Fruit fly (Drosophila melanogaster) whole organism, embryonic: Measurements from ENCODE around the gene Hrd3.

ENCODE experiments used
- Aef1 ChIP-seq: fragments of 200-800 bp; sonication (Bioruptor generic); IDR thresholded peaks from 3 replicates; pipeline ENCODE4 v1.3.6; 2022; ENCODE audit warnings: missing biosample characterization, missing genetic modification characterization
- CG10209 ChIP-seq: fragments of 200-800 bp; sonication (Bioruptor generic); optimal IDR thresholded peaks from 3 replicates; lab custom pipeline; 2017; ENCODE audit warnings: missing biosample characterization, mild to moderate bottlenecking, missing genetic modification characterization, missing genetic modification reagents
- CG10959 ChIP-seq: fragments of 200-800 bp; sonication (Bioruptor generic); IDR thresholded peaks from 2 replicates; pipeline ENCODE4 v1.3.6; 2022; ENCODE audit warnings: missing biosample characterization, missing genetic modification characterization
- CG11398 ChIP-seq: fragments of 200-800 bp; sonication (Bioruptor generic); optimal IDR thresholded peaks from 2 replicates; lab custom pipeline; 2016; ENCODE audit warnings: missing biosample characterization, missing genetic modification characterization
- CG11504 ChIP-seq: fragments of 200-800 bp; sonication (Bioruptor generic); optimal IDR thresholded peaks from 3 replicates; lab custom pipeline; 2019; ENCODE audit warnings: missing biosample characterization, mild to moderate bottlenecking, missing genetic modification characterization, moderate library complexity
- CG1233 ChIP-seq: fragments of 200-800 bp; sonication (Bioruptor generic); optimal IDR thresholded peaks from 4 replicates; lab custom pipeline; 2018; ENCODE audit warnings: missing biosample characterization, mild to moderate bottlenecking, missing genetic modification characterization
- CG14710 ChIP-seq: fragments of 200-800 bp; sonication (Bioruptor generic); optimal IDR thresholded peaks from 3 replicates; lab custom pipeline; 2019; ENCODE audit warnings: missing biosample characterization, mild to moderate bottlenecking, missing genetic modification characterization, moderate library complexity
- CG14965 ChIP-seq: fragments of 200-800 bp; sonication (Bioruptor generic); optimal IDR thresholded peaks from 2 replicates; lab custom pipeline; 2016; ENCODE audit warnings: missing biosample characterization, missing genetic modification characterization, borderline replicate concordance
- CG1647 ChIP-seq: fragments of 200-800 bp; sonication (Bioruptor generic); optimal IDR thresholded peaks from 3 replicates; lab custom pipeline; 2016; ENCODE audit warnings: missing biosample characterization, missing genetic modification characterization
- CG17186 ChIP-seq: fragments of 200-800 bp; sonication (Bioruptor generic); optimal IDR thresholded peaks from 3 replicates; lab custom pipeline; 2017; ENCODE audit warnings: missing biosample characterization, missing genetic modification reagents, missing genetic modification characterization
- CG17829 ChIP-seq: fragments of 200-800 bp; optimal IDR thresholded peaks from 2 replicates; lab custom pipeline; 2019; ENCODE audit warnings: missing biosample characterization, mild to moderate bottlenecking, missing genetic modification characterization, moderate library complexity
- CG1792 ChIP-seq: fragments of 200-800 bp; sonication (Bioruptor generic); optimal IDR thresholded peaks from 2 replicates; lab custom pipeline; 2016; ENCODE audit warnings: missing biosample characterization, missing genetic modification characterization
- CG2678 ChIP-seq: fragments of 200-800 bp; sonication (Bioruptor generic); optimal IDR thresholded peaks from 3 replicates; lab custom pipeline; 2019; ENCODE audit warnings: missing biosample characterization, mild to moderate bottlenecking, missing genetic modification characterization, moderate library complexity
- CG3838 ChIP-seq: fragments of 200-800 bp; sonication (Bioruptor generic); optimal IDR thresholded peaks from 3 replicates; lab custom pipeline; 2016; ENCODE audit warnings: missing biosample characterization, missing genetic modification characterization
- CG4282 ChIP-seq: fragments of 200-800 bp; sonication (Bioruptor generic); optimal IDR thresholded peaks from 2 replicates; lab custom pipeline; 2016; ENCODE audit warnings: missing biosample characterization, missing genetic modification characterization
- CG4424 ChIP-seq: fragments of 200-800 bp; sonication (Bioruptor generic); optimal IDR thresholded peaks from 3 replicates; lab custom pipeline; 2016; ENCODE audit warnings: missing biosample characterization, missing genetic modification characterization
- CG4707 ChIP-seq: fragments of 200-800 bp; sonication (Bioruptor generic); optimal IDR thresholded peaks from 2 replicates; lab custom pipeline; 2018; ENCODE audit warnings: missing biosample characterization, mild to moderate bottlenecking, missing genetic modification characterization, moderate library complexity
- CG6765 ChIP-seq: fragments of 200-800 bp; sonication (Bioruptor generic); optimal IDR thresholded peaks from 3 replicates; lab custom pipeline; 2017; ENCODE audit warnings: missing biosample characterization, mild to moderate bottlenecking, missing genetic modification characterization
- CG6813 ChIP-seq: fragments of 200-800 bp; sonication (Bioruptor generic); optimal IDR thresholded peaks from 2 replicates; lab custom pipeline; 2017; ENCODE audit warnings: missing biosample characterization, missing genetic modification characterization, mild to moderate bottlenecking, moderate library complexity, missing genetic modification reagents
- Dad ChIP-seq: fragments of 200-800 bp; sonication (Bioruptor generic); optimal IDR thresholded peaks from 3 replicates; lab custom pipeline; 2016; ENCODE audit warnings: missing biosample characterization, missing genetic modification characterization
- Fer1 ChIP-seq: fragments of 200-800 bp; sonication (Bioruptor generic); optimal IDR thresholded peaks from 2 replicates; lab custom pipeline; 2017; ENCODE audit warnings: missing biosample characterization, mild to moderate bottlenecking, missing genetic modification characterization
- H15 ChIP-seq: fragments of 200-800 bp; sonication (Bioruptor generic); IDR thresholded peaks from 3 replicates; pipeline ENCODE4 v1.3.6; 2022; ENCODE audit warnings: missing biosample characterization, missing genetic modification characterization
- Mes4 ChIP-seq: fragments of 200-800 bp; sonication (Bioruptor generic); optimal IDR thresholded peaks from 2 replicates; lab custom pipeline; 2016; ENCODE audit warnings: missing biosample characterization, missing genetic modification characterization
- Oli ChIP-seq: fragments of 200-800 bp; sonication (Bioruptor generic); optimal IDR thresholded peaks from 2 replicates; lab custom pipeline; 2018; ENCODE audit warnings: missing biosample characterization, mild to moderate bottlenecking, missing genetic modification characterization, moderate library complexity
- ato ChIP-seq: fragments of 200-800 bp; sonication (Bioruptor generic); IDR thresholded peaks from 2 replicates; pipeline ENCODE4 v1.3.6; 2022; ENCODE audit warnings: missing biosample characterization, missing genetic modification characterization; ENCODE audit not compliant: partially characterized antibody
- cad ChIP-seq: fragments of >200 bp; optimal IDR thresholded peaks from 2 replicates; lab custom pipeline; 2017; ENCODE audit warnings: missing biosample characterization, missing genetic modification characterization
- cwo ChIP-seq: fragments of 200-800 bp; sonication (Bioruptor generic); optimal IDR thresholded peaks from 3 replicates; lab custom pipeline; 2017; ENCODE audit warnings: missing biosample characterization, missing genetic modification characterization, mild to moderate bottlenecking, moderate library complexity, missing genetic modification reagents
- da ChIP-seq: fragments of 200-800 bp; sonication (Bioruptor generic); optimal IDR thresholded peaks from 2 replicates; lab custom pipeline; 2016; ENCODE audit warnings: missing biosample characterization, missing genetic modification characterization
- dysf ChIP-seq: fragments of 200-800 bp; sonication (Bioruptor generic); IDR thresholded peaks from 3 replicates; pipeline ENCODE4 v1.3.6; 2022; ENCODE audit warnings: missing biosample characterization, missing genetic modification characterization
- ftz-f1 ChIP-seq: fragments of 200-800 bp; sonication (Bioruptor generic); optimal IDR thresholded peaks from 2 replicates; lab custom pipeline; 2016; ENCODE audit warnings: missing biosample characterization, missing genetic modification characterization
- grn ChIP-seq: fragments of 200-800 bp; sonication (Bioruptor generic); optimal IDR thresholded peaks from 3 replicates; lab custom pipeline; 2017; ENCODE audit warnings: missing biosample characterization, missing genetic modification characterization
- hbn ChIP-seq: fragments of 200-800 bp; sonication (Bioruptor generic); IDR thresholded peaks from 2 replicates; pipeline ENCODE4 v1.3.6; 2022; ENCODE audit warnings: missing biosample characterization, missing genetic modification characterization; ENCODE audit not compliant: partially characterized antibody
- her ChIP-seq: fragments of 200-800 bp; sonication (Bioruptor generic); optimal IDR thresholded peaks from 2 replicates; lab custom pipeline; 2016; ENCODE audit warnings: missing biosample characterization, missing genetic modification characterization
- jigr1 ChIP-seq: fragments of 200-800 bp; sonication (Bioruptor generic); IDR thresholded peaks from 3 replicates; pipeline ENCODE4 v1.3.6; 2022; ENCODE audit warnings: missing biosample characterization, missing genetic modification characterization
- ken ChIP-seq: fragments of 200-800 bp; sonication (Bioruptor generic); IDR thresholded peaks from 3 replicates; pipeline ENCODE4 v1.3.6; 2022; ENCODE audit warnings: missing biosample characterization, missing genetic modification characterization
- lmd ChIP-seq: fragments of 200-800 bp; sonication (Bioruptor generic); IDR thresholded peaks from 2 replicates; pipeline ENCODE4 v1.3.6; 2022; ENCODE audit warnings: missing biosample characterization, missing genetic modification characterization
- mld ChIP-seq: fragments of 200-800 bp; sonication (Bioruptor generic); IDR thresholded peaks from 3 replicates; pipeline ENCODE4 v1.3.6; 2022; ENCODE audit warnings: missing biosample characterization, missing genetic modification characterization; ENCODE audit not compliant: partially characterized antibody
- onecut ChIP-seq: fragments of 200-800 bp; sonication (Bioruptor generic); IDR thresholded peaks from 2 replicates; pipeline ENCODE4 v1.3.6; 2022; ENCODE audit warnings: missing biosample characterization, missing genetic modification characterization
- p53 ChIP-seq: fragments of 200-800 bp; sonication (Bioruptor generic); optimal IDR thresholded peaks from 2 replicates; lab custom pipeline; 2016; ENCODE audit warnings: missing biosample characterization, missing genetic modification characterization
- pho ChIP-seq: fragments of 200-800 bp; sonication (Bioruptor generic); optimal IDR thresholded peaks from 2 replicates; lab custom pipeline; 2016; ENCODE audit warnings: missing biosample characterization, missing genetic modification characterization
- psq ChIP-seq: fragments of 200-800 bp; sonication (Bioruptor generic); optimal IDR thresholded peaks from 2 replicates; lab custom pipeline; 2017; ENCODE audit warnings: missing biosample characterization, missing genetic modification characterization
- run ChIP-seq: fragments of 200-800 bp; sonication (Bioruptor generic); optimal IDR thresholded peaks from 3 replicates; lab custom pipeline; 2018; ENCODE audit warnings: missing biosample characterization, mild to moderate bottlenecking, missing genetic modification characterization
- sens ChIP-seq: fragments of 200-800 bp; sonication (Bioruptor generic); peaks from one replicate; lab custom pipeline; 2016; ENCODE audit warnings: missing biosample characterization, missing genetic modification characterization
- seq ChIP-seq: fragments of 200-800 bp; sonication (Bioruptor generic); IDR thresholded peaks from 2 replicates; pipeline ENCODE4 v1.3.6; 2022; ENCODE audit warnings: missing biosample characterization, missing genetic modification characterization
- sna ChIP-seq: fragments of 200-800 bp; sonication (Bioruptor generic); IDR thresholded peaks from 2 replicates; pipeline ENCODE4 v1.3.6; 2022; ENCODE audit warnings: missing biosample characterization, missing genetic modification characterization; ENCODE audit not compliant: partially characterized antibody
- vvl ChIP-seq: fragments of 200-800 bp; sonication (Bioruptor generic); IDR thresholded peaks from 2 replicates; pipeline ENCODE4 v1.3.6; 2022; ENCODE audit warnings: missing biosample characterization, missing genetic modification characterization
- z ChIP-seq: fragments of 200-800 bp; sonication (Bioruptor generic); IDR thresholded peaks from 3 replicates; pipeline ENCODE4 v1.3.6; 2022; ENCODE audit warnings: missing biosample characterization, missing genetic modification characterization
- zfh1 ChIP-seq: fragments of 200-800 bp; sonication (Bioruptor generic); IDR thresholded peaks from 3 replicates; pipeline ENCODE4 v1.3.6; 2022; ENCODE audit warnings: missing biosample characterization, missing genetic modification characterization

Gene Hrd3

DNA sequence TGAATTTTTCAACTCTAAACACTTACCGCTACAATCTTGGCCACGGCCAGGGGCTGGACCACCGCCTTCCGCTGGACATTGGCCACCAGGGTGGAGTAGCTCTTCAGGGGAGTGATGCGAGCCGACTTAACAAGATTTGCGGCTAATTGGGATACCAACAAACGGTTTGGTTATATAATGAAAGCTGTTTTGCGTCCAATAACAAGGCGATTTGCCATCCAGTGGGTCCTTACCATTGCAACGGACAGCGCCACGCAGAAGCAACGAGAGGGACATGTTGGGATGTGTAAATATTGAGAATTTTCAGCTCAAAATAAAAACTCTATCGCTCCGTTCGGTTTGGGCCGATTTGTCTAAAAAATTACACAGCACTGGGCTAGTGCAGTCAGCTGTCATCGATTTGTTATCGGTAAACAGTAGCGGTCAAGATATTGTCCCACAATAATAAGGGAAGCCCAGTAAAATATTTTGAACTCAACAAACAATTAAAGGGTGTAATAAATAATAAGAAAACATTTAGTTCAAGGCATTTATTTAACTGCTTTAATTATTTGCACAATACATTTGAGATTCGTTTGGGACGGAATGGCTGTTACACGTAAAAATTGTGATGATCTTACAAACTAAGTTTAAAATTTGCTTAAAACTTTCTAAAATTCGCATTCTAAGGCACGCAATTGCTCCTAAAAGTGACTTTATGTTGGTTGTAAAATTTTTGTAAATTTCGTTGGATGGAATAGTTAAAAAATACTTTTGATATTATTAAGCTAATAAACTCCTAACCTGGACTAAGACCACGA, 2.1 kb upstream of the Hrd3 start, which contains the start of gene SdhD (continued):
- no peak for TF ChIP-seq grn (GFP tag; lab: Kevin White, UChicago)
- no peak for TF ChIP-seq cad (GFP tag; lab: Kevin White, UChicago)
- TF ChIP-seq pho (GFP tag; lab: Kevin White, UChicago) = no peak
- no peak for TF ChIP-seq seq
- TF ChIP-seq ato = peak; percentile 71; the same call in 1 of the 2 replicates
- TF ChIP-seq Fer1 (GFP tag; lab: Kevin White, UChicago) = peak; percentile 46
- TF ChIP-seq CG14965 = no peak

DNA sequence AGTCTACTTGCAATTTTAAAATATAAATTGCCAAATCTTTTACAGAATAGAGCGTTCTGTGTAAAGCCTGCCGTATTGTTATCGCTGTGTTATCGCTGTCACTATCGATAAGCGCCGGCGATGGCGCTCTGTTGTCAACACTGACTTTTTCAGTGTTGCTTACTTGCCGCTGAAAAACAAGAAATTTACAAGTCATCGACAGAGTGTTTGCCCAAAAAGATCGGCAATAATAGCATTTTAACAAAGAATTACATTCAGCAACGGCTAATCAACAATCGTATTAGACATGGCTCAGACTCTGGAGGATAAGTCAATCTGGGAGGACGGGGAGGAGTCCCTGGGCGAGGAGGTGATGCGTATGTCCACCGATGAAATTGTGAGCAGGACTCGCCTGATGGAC, 5.6 kb downstream of the Hrd3 start, which contains the start of the genes RanBP3 and Rpt5:
RanBP3 (minus strand) TSS at position 107 of the 400 bp plus-strand sequence.
Rpt5 (plus strand) TSS at position 149 of the 400 bp plus-strand sequence.
- TF ChIP-seq mld (peak; percentile 92), Dad (GFP tag; lab: Kevin White, UChicago) (peak; percentile 45), run (tag; lab: Kevin White, UChicago) (no peak), CG1647 (GFP tag; lab: Kevin White, UChicago) (peak; percentile 56), CG11398 (GFP tag; lab: Kevin White, UChicago) (peak; percentile 52), seq (no peak), z (GFP tag; lab: Robert Waterston, UW) (no peak), Mes4 (peak; percentile 9), CG10209 (GFP tag; lab: Kevin White, UChicago) (peak; percentile 55), dysf (GFP tag; lab: Robert Waterston, UW) (peak; percentile 35; the same call in 1 of the 3 replicates), ftz-f1 (GFP tag; lab: Kevin White, UChicago) (peak; percentile 63), CG4282 (GFP tag; lab: Kevin White, UChicago) (peak; percentile 31), hbn (peak; percentile 80), CG1792 (GFP tag; lab: Kevin White, UChicago) (peak; percentile 65), CG2678 (tag; lab: Kevin White, UChicago) (no peak), psq (GFP tag; lab: Kevin White, UChicago) (no peak), zfh1 (GFP tag; lab: Robert Waterston, UW) (peak; percentile 38; the same call in 1 of the 3 replicates), jigr1 (GFP tag; lab: Robert Waterston, UW) (no peak), H15 (GFP tag; lab: Robert Waterston, UW) (peak; percentile 6; the same call in 1 of the 3 replicates), lmd (GFP tag; lab: Robert Waterston, UW) (peak; percentile 8; the same call in 1 of the 2 replicates), CG3838 (no peak), CG4424 (GFP tag; lab: Kevin White, UChicago) (peak; percentile 31), CG4707 (GFP tag; lab: Kevin White, UChicago) (peak; percentile 31), Oli (tag; lab: Kevin White, UChicago) (no peak), CG17829 (tag; lab: Kevin White, UChicago) (peak; percentile 50), her (peak; percentile 59), CG10959 (GFP tag; lab: Robert Waterston, UW) (no peak), ken (peak; percentile 62; the same call in 1 of the 3 replicates), sna (GFP tag; lab: Robert Waterston, UW) (peak; percentile 68), CG6765 (GFP tag; lab: Kevin White, UChicago) (peak; percentile 26), sens (GFP tag; lab: Kevin White, UChicago) (peak; percentile 84), CG6813 (GFP tag; lab: Kevin White, UChicago) (no peak), CG17186 (peak; percentile 69), CG14710 (peak; percentile 82), p53 (GFP tag; lab: Kevin White, UChicago) (peak; percentile 32), Aef1 (GFP tag; lab: Robert Waterston, UW) (0 out of 3 replicates have a peak, but pooled peaks have one; percentile 16), CG11504 (no peak), cwo (GFP tag; lab: Kevin White, UChicago) (no peak), da (GFP tag; lab: Kevin White, UChicago) (peak; percentile 16), CG1233 (GFP tag; lab: Kevin White, UChicago) (peak; percentile 27), vvl (peak; percentile 70), onecut (GFP tag; lab: Robert Waterston, UW) (peak; percentile 27; the same call in 1 of the 2 replicates)
